Fruit fly (Drosophila melanogaster): ENCODE data around the gene Dyrk2.

Gene Dyrk2

dm6 chr2L:14252271-14252870 lies 18.4 kb upstream of the Dyrk2 start:
- peak; percentile 73 for TF ChIP-seq Myc (optimal IDR thresholded peaks at IDR 0.05)
- TF ChIP-seq HLH106 (tag; optimal IDR thresholded peaks at IDR 0.05) = peak; percentile 28
- no peak for TF ChIP-seq jim (GFP tag; optimal IDR thresholded peaks at IDR 0.05)

- TF ChIP-seq h (GFP tag; optimal IDR thresholded peaks at IDR 0.05) (no peak), foxo (GFP tag; optimal IDR thresholded peaks at IDR 0.05) (no peak), pan (optimal IDR thresholded peaks at IDR 0.05) (no peak), sv (GFP tag; optimal IDR thresholded peaks at IDR 0.05) (no peak), psq (GFP tag; optimal IDR thresholded peaks at IDR 0.05) (no peak), lola (GFP tag; optimal IDR thresholded peaks at IDR 0.05) (no peak), fru (GFP tag; optimal IDR thresholded peaks at IDR 0.05) (no peak), Vsx2 (GFP tag; optimal IDR thresholded peaks at IDR 0.05; ENCODE audit: partially characterized antibody) (no peak)
These were observed 17.9 kb upstream of the Dyrk2 start for dm6 chr2L:14251806-14252205.

- TF ChIP-seq OdsH (GFP tag; optimal IDR thresholded peaks at IDR 0.05) (no peak), Myc (optimal IDR thresholded peaks at IDR 0.05) (no peak), Dfd (GFP tag; optimal IDR thresholded peaks at IDR 0.05) (no peak), Sp1 (GFP tag; optimal IDR thresholded peaks at IDR 0.05) (no peak), HLH106 (tag; optimal IDR thresholded peaks at IDR 0.05) (no peak), woc (GFP tag; optimal IDR thresholded peaks at IDR 0.05) (no peak), tai (GFP tag; optimal IDR thresholded peaks at IDR 0.05) (no peak), CG9705 (GFP tag; optimal IDR thresholded peaks at IDR 0.05) (no peak), Hr83 (GFP tag; optimal IDR thresholded peaks at IDR 0.05; ENCODE audit: poor library complexity, severe bottlenecking) (no peak), br (GFP tag; optimal IDR thresholded peaks at IDR 0.05) (no peak)
These were observed 13.9 kb upstream of the Dyrk2 start for dm6 chr2L:14247853-14248252.

- TF ChIP-seq CG9705 (GFP tag; optimal IDR thresholded peaks at IDR 0.05) = no peak
- TF ChIP-seq Rel (GFP tag; optimal IDR thresholded peaks at IDR 0.05) = no peak
- no peak for TF ChIP-seq Rel (tag; optimal IDR thresholded peaks at IDR 0.05)
- no peak for TF ChIP-seq Dfd (GFP tag; optimal IDR thresholded peaks at IDR 0.05)
- no peak for TF ChIP-seq Hr83 (GFP tag; optimal IDR thresholded peaks at IDR 0.05; ENCODE audit: poor library complexity, severe bottlenecking)
- TF ChIP-seq Jra (GFP tag; optimal IDR thresholded peaks at IDR 0.05) = no peak
- TF ChIP-seq ey (GFP tag; optimal IDR thresholded peaks at IDR 0.05) = no peak
These were observed 12.1 kb upstream of the Dyrk2 start for dm6 chr2L:14245981-14246380.

dm6 chr2L:14245517-14245916 lies 11.6 kb upstream of the Dyrk2 start:
- no peak for TF ChIP-seq tai (GFP tag; optimal IDR thresholded peaks at IDR 0.05)
- TF ChIP-seq Dif (GFP tag; optimal IDR thresholded peaks at IDR 0.05; ENCODE audit: partially characterized antibody) = no peak
- TF ChIP-seq OdsH (GFP tag; optimal IDR thresholded peaks at IDR 0.05) = no peak
- no peak for TF ChIP-seq HLH106 (tag; optimal IDR thresholded peaks at IDR 0.05)
- no peak for TF ChIP-seq ey (GFP tag; optimal IDR thresholded peaks at IDR 0.05)
- no peak for TF ChIP-seq Jra (GFP tag; optimal IDR thresholded peaks at IDR 0.05)

dm6 chr2L:14245003-14245402 lies 11.1 kb upstream of the Dyrk2 start:
- TF ChIP-seq fru (GFP tag; optimal IDR thresholded peaks at IDR 0.05) = no peak

dm6 chr2L:14237510-14238277 lies 3.8 kb upstream of the Dyrk2 start:
- TF ChIP-seq Myc (optimal IDR thresholded peaks at IDR 0.05) = no peak
- no peak for TF ChIP-seq woc (GFP tag; optimal IDR thresholded peaks at IDR 0.05)
- TF ChIP-seq sv (GFP tag; optimal IDR thresholded peaks at IDR 0.05) = no peak
- no peak for TF ChIP-seq Rel (GFP tag; optimal IDR thresholded peaks at IDR 0.05)
- no peak for TF ChIP-seq Rel (tag; optimal IDR thresholded peaks at IDR 0.05)
- no peak for TF ChIP-seq Vsx2 (GFP tag; optimal IDR thresholded peaks at IDR 0.05; ENCODE audit: partially characterized antibody)
- no peak for TF ChIP-seq Dif (GFP tag; optimal IDR thresholded peaks at IDR 0.05; ENCODE audit: partially characterized antibody)
- no peak for TF ChIP-seq Mio (GFP tag; optimal IDR thresholded peaks at IDR 0.05)
- TF ChIP-seq rgr (GFP tag; optimal IDR thresholded peaks at IDR 0.05) = no peak
- TF ChIP-seq Hnf4 (GFP tag; optimal IDR thresholded peaks at IDR 0.05) = no peak
- peak in 1 of 2 experiments; percentile 9 for TF ChIP-seq foxo (GFP tag; optimal IDR thresholded peaks at IDR 0.05)
- TF ChIP-seq ey (GFP tag; optimal IDR thresholded peaks at IDR 0.05) = no peak
- no peak for TF ChIP-seq dl (GFP tag; optimal IDR thresholded peaks at IDR 0.05; ENCODE audit: insufficient read depth in 1 of 2, partially characterized antibody in 2 of 2)
- TF ChIP-seq brk (GFP tag; optimal IDR thresholded peaks at IDR 0.05) = no peak
- TF ChIP-seq Abd-B (GFP tag; optimal IDR thresholded peaks at IDR 0.05) = no peak
- TF ChIP-seq psq (GFP tag; optimal IDR thresholded peaks at IDR 0.05) = peak; percentile 18
- TF ChIP-seq fru (GFP tag; optimal IDR thresholded peaks at IDR 0.05) = peak; percentile 40
- TF ChIP-seq h (GFP tag; optimal IDR thresholded peaks at IDR 0.05) = peak; percentile 22
- peak; percentile 18 for TF ChIP-seq dmrt93B (GFP tag; optimal IDR thresholded peaks at IDR 0.05)
- TF ChIP-seq CG32264 (GFP tag; optimal IDR thresholded peaks at IDR 0.05) = no peak
- no peak for TF ChIP-seq br (GFP tag; optimal IDR thresholded peaks at IDR 0.05)
- TF ChIP-seq pan (optimal IDR thresholded peaks at IDR 0.05) = no peak
- TF ChIP-seq Jra (GFP tag; optimal IDR thresholded peaks at IDR 0.05) = no peak
- peak; percentile 31 for TF ChIP-seq Sp1 (GFP tag; optimal IDR thresholded peaks at IDR 0.05)
- no peak for TF ChIP-seq Dfd (GFP tag; optimal IDR thresholded peaks at IDR 0.05)
- no peak for TF ChIP-seq usp (GFP tag; optimal IDR thresholded peaks at IDR 0.05)
- peak; percentile 6 for TF ChIP-seq CG9705 (GFP tag; optimal IDR thresholded peaks at IDR 0.05)
- no peak for TF ChIP-seq lola (GFP tag; optimal IDR thresholded peaks at IDR 0.05)
